Worm (Caenorhabditis elegans): ENCODE results near the gene ulp-3.

The ulp-3 gene

ce11 chrIV:1969353-1969752 is 5.9 kb downstream of the ulp-3 start, which contains the start of gene Y48A5A.3:
Gene Y48A5A.3 (plus strand): TSS chrIV:1969737.
- TF ChIP-seq zag-1 (tag; optimal IDR thresholded peaks at IDR 0.05) = no peak
- no peak for TF ChIP-seq F13H6.1 (tag; optimal IDR thresholded peaks at IDR 0.05)
- no peak for TF ChIP-seq snpc-4 (tag; optimal IDR thresholded peaks at IDR 0.05)
- TF ChIP-seq ama-1 (optimal IDR thresholded peaks at IDR 0.05) = no peak
- TF ChIP-seq ztf-11 (tag; optimal IDR thresholded peaks at IDR 0.05) = no peak
- no peak for TF ChIP-seq unc-55 (GFP tag; optimal IDR thresholded peaks at IDR 0.05)
- TF ChIP-seq nhr-77 (tag; optimal IDR thresholded peaks at IDR 0.05) = no peak
- no peak for TF ChIP-seq ztf-1 (GFP tag; conservative IDR thresholded peaks at IDR 0.05)
- TF ChIP-seq skn-1 (tag; optimal IDR thresholded peaks at IDR 0.05) = no peak
- TF ChIP-seq nhr-6 (tag; optimal IDR thresholded peaks at IDR 0.05) = no peak
- TF ChIP-seq lsy-2 (tag; optimal IDR thresholded peaks at IDR 0.05) = no peak

- no peak for TF ChIP-seq lin-13 (GFP tag; optimal IDR thresholded peaks at IDR 0.05)
- TF ChIP-seq ceh-82 (tag; optimal IDR thresholded peaks at IDR 0.05) = no peak
- TF ChIP-seq lin-11 (tag; optimal IDR thresholded peaks at IDR 0.05) = no peak
- TF ChIP-seq nhr-129 (tag; optimal IDR thresholded peaks at IDR 0.05) = no peak
- TF ChIP-seq elt-1 (tag; optimal IDR thresholded peaks at IDR 0.05) = no peak
- no peak for TF ChIP-seq sma-3 (GFP tag; optimal IDR thresholded peaks at IDR 0.05)
- TF ChIP-seq ztf-1 (GFP tag; conservative IDR thresholded peaks at IDR 0.05) = no peak
Measured at ce11 chrIV:1970158-1970557, 6.7 kb downstream of the ulp-3 start.

- TF ChIP-seq nhr-23 (tag; optimal IDR thresholded peaks at IDR 0.05) (no peak), elt-3 (tag; optimal IDR thresholded peaks at IDR 0.05) (no peak), nhr-11 (tag; optimal IDR thresholded peaks at IDR 0.05) (no peak), ztf-1 (GFP tag; conservative IDR thresholded peaks at IDR 0.05) (no peak)
Measured at ce11 chrIV:1971078-1971477, 7.6 kb downstream of the ulp-3 start.

ce11 chrIV:1972271-1972670 is 8.8 kb downstream of the ulp-3 start, which contains the start of gene Y76B12C.4:
Gene Y76B12C.4 (minus strand): TSS chrIV:1972371.
- TF ChIP-seq lin-13 (GFP tag; optimal IDR thresholded peaks at IDR 0.05) = no peak
- no peak for TF ChIP-seq F13H6.1 (tag; optimal IDR thresholded peaks at IDR 0.05)
- TF ChIP-seq nhr-12 (tag; optimal IDR thresholded peaks at IDR 0.05) = no peak
- no peak for TF ChIP-seq nhr-77 (tag; optimal IDR thresholded peaks at IDR 0.05)
- no peak for TF ChIP-seq mab-5 (tag; optimal IDR thresholded peaks at IDR 0.05)
- no peak for TF ChIP-seq sma-9 (GFP tag; optimal IDR thresholded peaks at IDR 0.05)
- no peak for TF ChIP-seq sma-9 (tag; optimal IDR thresholded peaks at IDR 0.05)
- TF ChIP-seq ztf-4 (tag; optimal IDR thresholded peaks at IDR 0.05) = no peak
- TF ChIP-seq ceh-82 (tag; optimal IDR thresholded peaks at IDR 0.05) = no peak
- TF ChIP-seq nhr-6 (tag; optimal IDR thresholded peaks at IDR 0.05) = no peak
- TF ChIP-seq snpc-4 (tag; optimal IDR thresholded peaks at IDR 0.05) = no peak
- no peak for TF ChIP-seq lin-11 (tag; optimal IDR thresholded peaks at IDR 0.05)
- no peak for TF ChIP-seq nhr-23 (tag; optimal IDR thresholded peaks at IDR 0.05)
- no peak for TF ChIP-seq sma-3 (GFP tag; optimal IDR thresholded peaks at IDR 0.05)
- no peak for TF ChIP-seq nhr-21 (tag; optimal IDR thresholded peaks at IDR 0.05)
- no peak for TF ChIP-seq nhr-11 (tag; optimal IDR thresholded peaks at IDR 0.05)
- TF ChIP-seq ztf-1 (GFP tag; conservative IDR thresholded peaks at IDR 0.05) = no peak
- TF ChIP-seq fos-1 (tag; optimal IDR thresholded peaks at IDR 0.05) = no peak
- TF ChIP-seq nhr-129 (tag; optimal IDR thresholded peaks at IDR 0.05) = no peak

ce11 chrIV:1973372-1973771 is 9.9 kb downstream of the ulp-3 start, which contains the start of gene Y76B12C.3:
Gene Y76B12C.3 (plus strand): TSS chrIV:1973705.
- TF ChIP-seq nhr-129 (tag; optimal IDR thresholded peaks at IDR 0.05) = no peak
- TF ChIP-seq lsy-2 (tag; optimal IDR thresholded peaks at IDR 0.05) = peak in 1 of 2 experiments; percentile 14
- peak; percentile 43 for TF ChIP-seq unc-55 (GFP tag; optimal IDR thresholded peaks at IDR 0.05)
- peak; percentile 18 for TF ChIP-seq gmeb-1 (tag; optimal IDR thresholded peaks at IDR 0.05)

- TF ChIP-seq C34F6.9 (tag; optimal IDR thresholded peaks at IDR 0.05) (no peak), mdl-1 (tag; optimal IDR thresholded peaks at IDR 0.05) (no peak), zag-1 (tag; optimal IDR thresholded peaks at IDR 0.05) (no peak), ztf-4 (tag; optimal IDR thresholded peaks at IDR 0.05) (no peak), fos-1 (tag; optimal IDR thresholded peaks at IDR 0.05) (no peak), lin-11 (tag; optimal IDR thresholded peaks at IDR 0.05) (no peak), nhr-25 (tag; optimal IDR thresholded peaks at IDR 0.05) (no peak), nhr-11 (tag; optimal IDR thresholded peaks at IDR 0.05) (no peak), R02D3.7 (tag; optimal IDR thresholded peaks at IDR 0.05) (no peak), aly-2 (tag; optimal IDR thresholded peaks at IDR 0.05) (no peak), sma-9 (GFP tag; optimal IDR thresholded peaks at IDR 0.05) (no peak), sma-9 (tag; optimal IDR thresholded peaks at IDR 0.05) (no peak), nhr-237 (tag; optimal IDR thresholded peaks at IDR 0.05) (no peak), nhr-21 (tag; optimal IDR thresholded peaks at IDR 0.05) (no peak), ama-1 (optimal IDR thresholded peaks at IDR 0.05) (no peak), Y55F3AM.14 (GFP tag; optimal IDR thresholded peaks at IDR 0.05) (no peak), ztf-1 (GFP tag; conservative IDR thresholded peaks at IDR 0.05) (no peak), elt-3 (tag; optimal IDR thresholded peaks at IDR 0.05) (no peak), sma-3 (GFP tag; optimal IDR thresholded peaks at IDR 0.05) (no peak), lsy-2 (tag; optimal IDR thresholded peaks at IDR 0.05) (no peak), elt-1 (tag; optimal IDR thresholded peaks at IDR 0.05) (no peak)
Measured at ce11 chrIV:1975594-1975993, 12.2 kb downstream of the ulp-3 start.

All from whole organism, L2 larva.